Worm (Caenorhabditis elegans) whole organism, mixed stage, embryonic: ENCODE results near the gene srz-62.

Source experiments
- bed-3 ChIP-seq: fragments of 200-800 bp; sonication (Bioruptor generic); optimal IDR thresholded peaks from 3 replicates; lab custom pipeline; 2018; ENCODE audit warnings: mild to moderate bottlenecking, missing genetic modification characterization, moderate library complexity, missing compliant biosample characterization
- blmp-1 ChIP-seq: fragments of 150-350 bp; optimal IDR thresholded peaks from 2 replicates; lab custom pipeline; 2014; ENCODE audit warnings: missing biosample characterization, missing genetic modification characterization
- ceh-39 ChIP-seq: fragments of 150-350 bp; optimal IDR thresholded peaks from 2 replicates; lab custom pipeline; 2014; ENCODE audit warnings: missing biosample characterization, missing genetic modification characterization
- ceh-43 ChIP-seq: fragments of 200-800 bp; sonication (Bioruptor generic); optimal IDR thresholded peaks from 2 replicates; lab custom pipeline; 2018; ENCODE audit warnings: mild to moderate bottlenecking, missing genetic modification characterization, moderate library complexity, missing compliant biosample characterization
- ceh-83 ChIP-seq: fragments of 200-800 bp; sonication (Bioruptor generic); optimal IDR thresholded peaks from 2 replicates; lab custom pipeline; 2018; ENCODE audit warnings: mild to moderate bottlenecking, missing genetic modification characterization, missing compliant biosample characterization
- ces-1 ChIP-seq: fragments of 150-350 bp; optimal IDR thresholded peaks from 2 replicates; lab custom pipeline; 2014; ENCODE audit warnings: missing biosample characterization, missing genetic modification reagents, missing genetic modification characterization
- cnd-1 ChIP-seq: fragments of 200-800 bp; sonication (Bioruptor generic); optimal IDR thresholded peaks from 2 replicates; lab custom pipeline; 2018; ENCODE audit warnings: mild to moderate bottlenecking, missing genetic modification characterization, missing compliant biosample characterization
- drap-1 ChIP-seq: fragments of 200-800 bp; sonication (Bioruptor generic); optimal IDR thresholded peaks from 3 replicates; lab custom pipeline; 2018; ENCODE audit warnings: mild to moderate bottlenecking, missing genetic modification characterization, missing compliant biosample characterization
- elt-1 ChIP-seq: sonication (generic microtip); optimal IDR thresholded peaks from 2 replicates; lab custom pipeline; 2017; ENCODE audit warnings: missing genetic modification characterization, mild to moderate bottlenecking, missing compliant biosample characterization, antibody characterized with exemption, moderate library complexity, borderline replicate concordance; ENCODE audit not compliant: insufficient read depth
- flh-1 ChIP-seq: fragments of 200-800 bp; sonication (Bioruptor generic); optimal IDR thresholded peaks from 2 replicates; lab custom pipeline; 2018; ENCODE audit warnings: mild to moderate bottlenecking, missing genetic modification characterization, moderate library complexity, missing compliant biosample characterization
- ham-2 ChIP-seq: fragments of 200-800 bp; sonication (Bioruptor generic); optimal IDR thresholded peaks from 2 replicates; lab custom pipeline; 2018; ENCODE audit warnings: mild to moderate bottlenecking, missing genetic modification characterization, missing compliant biosample characterization
- hlh-1 ChIP-seq: fragments of 150-350 bp; optimal IDR thresholded peaks from 2 replicates; lab custom pipeline; 2014; ENCODE audit warnings: missing biosample characterization, missing genetic modification reagents, missing genetic modification characterization
- lin-13 ChIP-seq: fragments of 150-350 bp; optimal IDR thresholded peaks from 2 replicates; lab custom pipeline; 2014; ENCODE audit warnings: missing biosample characterization, missing genetic modification characterization
- lin-32 ChIP-seq: fragments of 200-800 bp; sonication (Bioruptor generic); optimal IDR thresholded peaks from 2 replicates; lab custom pipeline; 2018; ENCODE audit warnings: mild to moderate bottlenecking, missing genetic modification characterization, missing compliant biosample characterization
- lsy-2 ChIP-seq: fragments of 150-350 bp; optimal IDR thresholded peaks from 2 replicates; lab custom pipeline; 2014; ENCODE audit warnings: missing biosample characterization, missing genetic modification characterization
- mab-5 ChIP-seq: fragments of 150-350 bp; optimal IDR thresholded peaks from 2 replicates; lab custom pipeline; 2014; ENCODE audit warnings: missing biosample characterization, missing genetic modification characterization
- mep-1 ChIP-seq: fragments of 150-350 bp; optimal IDR thresholded peaks from 2 replicates; lab custom pipeline; 2017; ENCODE audit warnings: missing biosample characterization, missing genetic modification reagents, missing genetic modification characterization, inconsistent platforms
- mls-2 ChIP-seq: sonication (generic microtip); optimal IDR thresholded peaks from 2 replicates; lab custom pipeline; 2016; ENCODE audit warnings: mild to moderate bottlenecking, missing genetic modification characterization, moderate library complexity, missing compliant biosample characterization
- nhr-2 ChIP-seq: fragments of 150-350 bp; optimal IDR thresholded peaks from 2 replicates; lab custom pipeline; 2014; ENCODE audit warnings: missing biosample characterization, missing genetic modification characterization
- nhr-28 ChIP-seq: fragments of 150-350 bp; optimal IDR thresholded peaks from 2 replicates; lab custom pipeline; 2014; ENCODE audit warnings: missing biosample characterization, missing genetic modification characterization
- nhr-76 ChIP-seq: sonication (generic microtip); optimal IDR thresholded peaks from 2 replicates; lab custom pipeline; 2017; ENCODE audit warnings: missing biosample characterization, missing genetic modification characterization
- snpc-4 ChIP-seq: fragments of 150-350 bp; optimal IDR thresholded peaks from 2 replicates; lab custom pipeline; 2014; ENCODE audit warnings: missing biosample characterization, missing genetic modification characterization
- sptf-1 ChIP-seq: sonication (generic microtip); optimal IDR thresholded peaks from 2 replicates; lab custom pipeline; 2017; ENCODE audit warnings: mild to moderate bottlenecking, missing genetic modification characterization, moderate library complexity, missing compliant biosample characterization
- tbx-8 ChIP-seq: fragments of 200-800 bp; sonication (Bioruptor generic); optimal IDR thresholded peaks from 2 replicates; lab custom pipeline; 2018; ENCODE audit warnings: mild to moderate bottlenecking, missing genetic modification characterization, moderate library complexity, missing compliant biosample characterization
- unc-120 ChIP-seq: sonication (generic microtip); optimal IDR thresholded peaks from 2 replicates; lab custom pipeline; 2017; ENCODE audit warnings: missing genetic modification characterization, missing compliant biosample characterization; ENCODE audit not compliant: poor library complexity, severe bottlenecking
- unc-62 ChIP-seq: fragments of 150-350 bp; optimal IDR thresholded peaks from 2 replicates; lab custom pipeline; 2014; ENCODE audit warnings: missing biosample characterization, missing genetic modification reagents, missing genetic modification characterization
- zip-8 ChIP-seq: fragments of 150-350 bp; optimal IDR thresholded peaks from 2 replicates; lab custom pipeline; 2014; ENCODE audit warnings: missing biosample characterization, missing genetic modification characterization
- ztf-11 ChIP-seq: fragments of 150-350 bp; optimal IDR thresholded peaks from 2 replicates; lab custom pipeline; 2014; ENCODE audit warnings: missing biosample characterization, missing genetic modification characterization

Gene srz-62

DNA sequence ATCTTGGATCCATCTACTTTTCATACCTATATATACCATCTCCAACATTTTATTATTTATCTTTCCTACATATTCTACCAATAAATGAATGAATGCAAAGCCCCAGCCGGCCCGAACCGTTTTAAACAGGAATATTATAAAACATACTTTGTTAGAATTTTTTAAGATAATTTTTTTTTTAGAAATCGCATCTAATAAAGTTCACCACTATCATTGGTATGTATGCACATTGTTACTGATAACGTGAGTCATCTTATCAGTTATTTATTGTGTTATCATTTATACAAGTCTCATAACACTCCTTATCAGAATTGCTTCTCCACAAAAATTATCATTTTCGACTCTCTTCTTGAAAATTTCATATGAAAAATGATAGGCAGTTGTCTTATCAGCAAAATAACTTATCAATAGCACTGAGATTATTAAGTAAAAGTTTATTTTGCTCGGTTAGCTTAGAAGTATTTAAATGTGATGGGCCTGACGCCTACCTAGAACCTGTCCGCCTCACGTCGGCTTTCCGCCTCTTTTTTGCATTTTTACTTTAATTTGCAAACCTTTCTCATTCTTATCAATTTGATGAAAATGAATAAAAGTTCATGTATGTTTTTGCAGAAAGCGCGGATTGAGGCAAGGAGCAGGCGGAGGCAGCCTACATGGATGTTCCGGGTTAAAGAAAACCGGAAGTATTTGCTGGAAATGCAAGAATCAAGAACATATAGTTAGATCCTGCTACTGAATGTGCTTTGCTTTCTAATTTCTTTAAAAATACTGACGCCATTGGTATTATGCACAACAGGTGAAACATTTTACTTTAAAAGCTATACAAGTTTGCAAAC is at the start of gene srz-62:
Gene srz-62, plus strand, starts transcription at position 786 of the 836 bp plus-strand sequence.
- TF ChIP-seq tbx-8 (GFP tag; lab: Kevin White, UChicago), result no peak
- no peak for TF ChIP-seq nhr-76
- TF ChIP-seq blmp-1 (tag; lab: Kevin White, UChicago), result no peak
- no peak for TF ChIP-seq ces-1
- TF ChIP-seq elt-1, result no peak
- no peak for TF ChIP-seq lin-13 (tag; lab: Kevin White, UChicago)
- TF ChIP-seq unc-62, result no peak
- TF ChIP-seq nhr-2 (tag; lab: Kevin White, UChicago), result no peak
- TF ChIP-seq hlh-1 (tag; lab: Kevin White, UChicago), result no peak
- TF ChIP-seq cnd-1, result no peak
- no peak for TF ChIP-seq lin-32 (GFP tag; lab: Kevin White, UChicago)
- no peak for TF ChIP-seq bed-3 (GFP tag; lab: Kevin White, UChicago)
- TF ChIP-seq nhr-28 (tag; lab: Kevin White, UChicago), result no peak
- no peak for TF ChIP-seq snpc-4 (tag; lab: Kevin White, UChicago)
- no peak for TF ChIP-seq zip-8 (tag; lab: Kevin White, UChicago)
- no peak for TF ChIP-seq unc-120 (tag; lab: Kevin White, UChicago)

DNA sequence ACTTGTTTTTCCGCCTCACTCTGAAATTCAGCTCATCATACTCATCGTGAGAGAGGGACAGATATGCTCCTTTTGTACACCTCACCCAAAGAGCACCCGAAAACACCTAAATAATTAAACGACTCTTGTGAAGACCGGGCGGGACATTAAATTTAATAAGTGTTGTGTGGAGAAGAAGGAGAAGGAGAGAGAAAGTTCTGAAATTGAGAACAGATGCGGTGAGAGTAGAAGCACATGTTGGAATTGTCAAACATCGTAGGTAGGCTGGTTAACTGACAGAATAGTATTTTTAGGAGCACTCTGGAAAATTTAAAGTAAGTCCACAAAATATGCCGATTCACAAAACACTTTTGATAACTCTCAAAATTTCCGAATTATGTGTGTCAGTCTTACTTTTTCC is 46.7 kb upstream of the srz-62 start:
- TF ChIP-seq mep-1 (tag; lab: Kevin White, UChicago) (no peak), nhr-28 (tag; lab: Kevin White, UChicago) (no peak), ceh-43 (GFP tag; lab: Kevin White, UChicago) (no peak), ceh-39 (tag; lab: Kevin White, UChicago) (no peak), mls-2 (no peak), tbx-8 (GFP tag; lab: Kevin White, UChicago) (no peak)

DNA sequence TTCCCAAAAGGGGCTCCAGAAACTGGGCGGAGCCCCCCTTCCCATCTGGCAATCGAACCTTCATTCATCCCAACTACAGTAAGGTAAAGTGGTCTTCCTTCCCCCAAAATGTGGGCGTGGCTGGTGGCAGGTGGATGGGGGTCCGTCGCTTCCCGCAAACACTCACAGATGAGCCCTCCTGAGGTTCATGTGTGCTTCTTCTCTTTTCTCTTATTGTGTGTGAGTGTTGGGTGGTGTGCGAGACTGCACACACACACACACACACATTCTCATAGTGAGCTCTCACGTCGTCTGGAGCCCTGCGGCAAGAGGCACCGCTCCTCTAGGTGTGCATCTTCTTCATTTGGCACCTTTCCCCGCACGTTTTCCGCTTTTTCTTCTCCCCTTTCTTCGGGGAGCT is 45.7 kb upstream of the srz-62 start:
- TF ChIP-seq unc-120 (tag; lab: Kevin White, UChicago), result peak; percentile 15
- TF ChIP-seq sptf-1 (tag; lab: Kevin White, UChicago), result peak; percentile 41
- TF ChIP-seq mls-2, result peak; percentile 50
- TF ChIP-seq ztf-11 (tag; lab: Kevin White, UChicago), result no peak
- TF ChIP-seq flh-1 (GFP tag; lab: Kevin White, UChicago), result peak; percentile 17

DNA sequence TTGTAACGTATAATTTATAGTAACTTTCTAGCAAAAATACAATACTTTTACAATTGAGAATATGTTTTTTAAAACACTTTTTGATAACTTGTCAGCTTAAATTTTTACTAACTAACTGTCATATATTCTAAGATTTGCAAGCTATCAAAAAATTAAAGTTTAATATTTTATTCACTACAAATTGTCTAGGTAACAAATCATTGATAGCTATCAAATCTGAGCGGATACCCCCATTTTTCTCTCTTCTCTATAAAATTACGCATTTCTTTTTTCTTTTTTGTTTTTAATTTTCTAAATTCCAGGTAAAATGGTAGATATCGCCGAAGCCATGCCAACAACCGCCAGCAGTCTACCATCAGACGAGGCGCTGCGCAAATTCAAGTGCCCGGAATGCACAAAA is 44.8 kb upstream of the srz-62 start, which contains the start of gene zag-1:
Gene zag-1, plus strand, starts transcription at position 301 of the 400 bp plus-strand sequence.
- TF ChIP-seq sptf-1 (tag; lab: Kevin White, UChicago), result no peak
- peak; percentile 4 for TF ChIP-seq blmp-1 (tag; lab: Kevin White, UChicago)
- TF ChIP-seq ham-2 (GFP tag; lab: Kevin White, UChicago), result no peak
- no peak for TF ChIP-seq mab-5 (tag; lab: Kevin White, UChicago)
- TF ChIP-seq, all 35 proteins: peak for 1

DNA sequence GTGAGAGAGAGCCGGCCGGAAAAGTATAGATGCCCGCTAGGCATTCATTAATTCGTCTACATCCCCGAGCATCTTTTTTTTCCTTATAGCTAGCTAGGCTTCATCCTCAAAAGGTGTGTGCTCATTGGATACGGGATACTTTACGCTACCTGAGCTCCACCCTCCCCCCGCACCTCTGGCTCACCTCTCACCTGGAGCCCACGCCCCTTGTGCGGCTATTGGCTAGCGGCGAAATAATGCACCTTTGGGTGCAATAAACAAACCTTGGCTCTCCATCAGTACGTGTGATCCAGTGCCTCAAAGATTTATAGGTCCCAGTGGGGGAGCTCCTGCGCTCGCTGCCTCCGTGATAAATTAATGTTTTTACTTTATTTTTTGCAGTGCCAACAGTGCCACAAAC is 44.1 kb upstream of the srz-62 start:
- TF ChIP-seq unc-120 (tag; lab: Kevin White, UChicago) (peak; percentile 17), mab-5 (tag; lab: Kevin White, UChicago) (no peak), hlh-1 (tag; lab: Kevin White, UChicago) (no peak), lsy-2 (tag; lab: Kevin White, UChicago) (peak; percentile 45)

DNA sequence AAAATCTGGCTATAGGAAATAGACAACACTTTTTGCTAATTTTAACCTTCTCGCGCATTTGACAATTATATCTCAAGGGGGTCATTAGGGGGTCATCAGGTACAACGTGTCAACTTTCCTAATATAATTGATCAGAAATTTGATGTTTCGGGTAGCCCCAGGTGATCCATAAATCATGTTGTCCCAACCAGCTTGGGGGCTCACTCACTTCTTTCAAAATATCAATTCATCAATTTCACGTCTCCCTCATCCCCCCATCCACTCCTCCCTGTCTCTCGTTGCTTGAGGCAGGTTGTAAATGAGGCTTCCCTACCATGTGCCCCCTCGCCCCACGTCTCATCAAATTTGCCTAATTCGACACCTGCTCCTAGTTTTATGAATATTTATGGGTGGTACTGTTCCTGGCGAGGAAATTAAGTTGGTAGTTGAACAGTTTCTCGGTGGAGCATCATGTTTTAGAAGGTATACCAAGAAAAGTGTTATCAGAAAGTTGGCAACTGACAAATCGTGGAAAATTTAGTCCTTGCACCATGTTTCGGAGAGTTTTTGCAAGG is 42.2 kb upstream of the srz-62 start:
- TF ChIP-seq unc-120 (tag; lab: Kevin White, UChicago) (no peak), ceh-83 (GFP tag; lab: Kevin White, UChicago) (no peak), ces-1 (peak; percentile 35), unc-62 (peak; percentile 76), drap-1 (GFP tag; lab: Kevin White, UChicago) (no peak)
